Fruit fly (Drosophila melanogaster): Measurements from ENCODE around the gene toc.

Gene toc

DNA sequence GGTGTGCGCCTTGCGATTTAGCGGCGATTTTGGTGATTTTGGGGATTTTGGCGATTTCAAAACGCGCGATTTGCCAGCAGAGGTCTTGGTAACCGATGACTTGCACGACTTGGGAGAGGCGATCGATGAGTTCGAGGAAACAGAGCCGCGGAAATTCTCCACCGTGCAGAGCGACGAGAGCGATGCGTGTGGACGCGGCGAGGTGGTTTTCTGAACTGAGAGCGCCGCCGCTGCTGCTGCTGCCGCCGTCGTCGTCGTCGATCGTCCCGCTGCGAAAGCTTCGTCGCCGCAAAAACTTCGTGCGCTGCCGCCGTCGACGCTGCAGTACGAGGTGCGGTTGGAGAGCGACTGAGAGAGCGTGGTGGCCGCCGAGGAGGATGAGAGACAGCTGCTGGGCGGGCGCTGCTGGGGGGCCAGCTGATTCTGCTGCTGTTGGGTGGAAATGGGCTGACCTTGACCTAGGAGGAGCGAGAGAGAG, 20.0 kb downstream of the toc start (continued):
- TF ChIP-seq Atf-2 (GFP tag; optimal IDR thresholded peaks at IDR 0.05) (no peak), ems (GFP tag; optimal IDR thresholded peaks at IDR 0.05) (no peak), CG3726 (GFP tag; IDR thresholded peaks at IDR 0.05) (no peak), CG2678 (tag; optimal IDR thresholded peaks at IDR 0.05) (no peak), sens (GFP tag) (peak; percentile 24), CG3407 (GFP tag; optimal IDR thresholded peaks at IDR 0.05) (no peak), Spps (tag; optimal IDR thresholded peaks at IDR 0.05) (no peak), fu2 (GFP tag; optimal IDR thresholded peaks at IDR 0.05) (no peak), dan (GFP tag; IDR thresholded peaks at IDR 0.05) (0 out of 2 replicates have a peak, but pooled peaks have one; percentile 10), CG11695 (GFP tag; IDR thresholded peaks at IDR 0.05) (no peak), Deaf1 (tag; optimal IDR thresholded peaks at IDR 0.05) (peak; percentile 95), sd (tag; optimal IDR thresholded peaks at IDR 0.05) (peak; percentile 35), CrebB (tag; optimal IDR thresholded peaks at IDR 0.05) (no peak), CG10565 (GFP tag; optimal IDR thresholded peaks at IDR 0.05) (no peak), otp (GFP tag; IDR thresholded peaks at IDR 0.05) (0 out of 3 replicates have a peak, but pooled peaks have one; percentile 6), CG8359 (GFP tag; optimal IDR thresholded peaks at IDR 0.05; ENCODE audit: borderline replicate concordance) (no peak), seq (GFP tag; IDR thresholded peaks at IDR 0.05) (no peak), CG34224 (GFP tag; IDR thresholded peaks at IDR 0.05; ENCODE audit: partially characterized antibody) (peak; percentile 67), vvl (GFP tag; IDR thresholded peaks at IDR 0.05) (peak; percentile 18; the same call in 1 of the 2 replicates), HLH4C (GFP tag; IDR thresholded peaks at IDR 0.05; ENCODE audit: partially characterized antibody) (0 out of 3 replicates have a peak, but pooled peaks have one; percentile 7), Adf1 (GFP tag; IDR thresholded peaks at IDR 0.05) (peak; percentile 99), nom (GFP tag; optimal IDR thresholded peaks at IDR 0.05) (no peak), cwo (GFP tag; optimal IDR thresholded peaks at IDR 0.05) (no peak)

DNA sequence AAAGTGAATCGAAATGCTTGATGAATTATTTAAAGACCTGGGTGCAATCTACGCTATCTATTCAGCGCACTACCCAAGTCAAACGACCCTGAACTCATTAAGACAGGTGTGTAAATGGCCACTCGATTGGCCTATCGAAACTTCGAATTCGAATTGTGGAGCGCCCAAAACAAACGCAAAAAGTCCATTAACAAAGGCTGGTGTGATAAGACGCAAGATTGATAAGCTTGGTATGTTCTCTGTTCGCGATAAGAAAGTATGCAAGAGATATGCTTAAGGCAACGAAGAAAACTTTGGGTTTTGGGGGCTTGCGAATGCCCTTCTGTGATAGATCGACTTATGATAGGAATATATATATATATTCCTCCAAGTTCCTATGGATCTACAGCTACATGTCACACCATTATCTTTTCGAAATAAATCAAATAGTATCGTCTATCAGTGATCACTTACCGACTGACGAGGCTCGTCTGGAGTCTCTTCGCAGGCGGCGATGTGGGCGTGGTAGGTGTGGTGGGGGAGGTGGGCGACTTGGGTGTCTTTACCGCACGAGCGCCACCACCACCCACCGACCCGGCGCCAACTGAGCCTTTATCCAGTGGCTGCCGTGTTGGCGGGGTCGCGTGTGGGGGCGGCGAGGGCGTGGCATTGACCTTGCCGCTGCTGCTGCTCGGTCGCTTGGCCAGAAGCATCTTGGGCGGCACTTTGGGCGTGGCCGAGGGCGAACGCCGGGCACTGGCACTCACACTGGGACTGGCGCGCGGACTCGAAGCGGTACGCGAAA, 20.8 kb downstream of the toc start:
- TF ChIP-seq CG10274 (GFP tag; optimal IDR thresholded peaks at IDR 0.05) (peak; percentile 89), lmd (GFP tag; IDR thresholded peaks at IDR 0.05) (no peak), Spps (tag; optimal IDR thresholded peaks at IDR 0.05) (no peak), bcd (GFP tag; optimal IDR thresholded peaks at IDR 0.05) (no peak), fd64A (GFP tag; optimal IDR thresholded peaks at IDR 0.05) (no peak), H15 (GFP tag; IDR thresholded peaks at IDR 0.05) (no peak), Asciz (GFP tag; optimal IDR thresholded peaks at IDR 0.05) (no peak), CG13123 (GFP tag; optimal IDR thresholded peaks at IDR 0.05) (no peak), GATAe (GFP tag; conservative IDR thresholded peaks at IDR 0.05) (peak; percentile 41; the same call in 1 of the 2 replicates), Meics (GFP tag; optimal IDR thresholded peaks at IDR 0.05) (no peak), Lpt (GFP tag; optimal IDR thresholded peaks at IDR 0.05) (no peak), exex (tag; optimal IDR thresholded peaks at IDR 0.05) (peak; percentile 82), wek (GFP tag; optimal IDR thresholded peaks at IDR 0.05) (no peak), vfl (GFP tag; optimal IDR thresholded peaks at IDR 0.05) (no peak), CG17568 (GFP tag; optimal IDR thresholded peaks at IDR 0.05) (no peak), Scr (GFP tag; IDR thresholded peaks at IDR 0.05; ENCODE audit: partially characterized antibody) (no peak), ttk (GFP tag; IDR thresholded peaks at IDR 0.05) (no peak), CG10431 (GFP tag; optimal IDR thresholded peaks at IDR 0.05) (no peak), eve (GFP tag; optimal IDR thresholded peaks at IDR 0.05) (no peak), CG13296 (GFP tag; optimal IDR thresholded peaks at IDR 0.05) (no peak), Dip3 (GFP tag; optimal IDR thresholded peaks at IDR 0.05) (no peak), sd (tag; optimal IDR thresholded peaks at IDR 0.05) (peak; percentile 97), CG10462 (GFP tag; optimal IDR thresholded peaks at IDR 0.05) (no peak), CG8281 (tag; optimal IDR thresholded peaks at IDR 0.05) (no peak), CG14667 (GFP tag; IDR thresholded peaks at IDR 0.05) (no peak), CG16779 (GFP tag; IDR thresholded peaks at IDR 0.05) (no peak), Sin3A (optimal IDR thresholded peaks at IDR 0.05) (no peak), chm (GFP tag; IDR thresholded peaks at IDR 0.05) (no peak), row (GFP tag; IDR thresholded peaks at IDR 0.05) (peak; percentile 38; the same call in 2 of the 3 replicates)
